Worm (Caenorhabditis elegans): ENCODE data around the gene ptc-1.
A peak's percentile ranks its signal among the peaks of the same experiment; 100 is the strongest.

ptc-1 gene

ce11 chrII:7884898-7885297 is 8.1 kb upstream of the ptc-1 start (continued):
- TF ChIP-seq egl-43 (GFP tag; IDR thresholded peaks at IDR 0.05), result no peak
- TF ChIP-seq Y5F2A.4 (GFP tag; optimal IDR thresholded peaks at IDR 0.05), result no peak
- TF ChIP-seq aha-1 (tag), result peak; percentile 86
- TF ChIP-seq ceh-28 (tag; optimal IDR thresholded peaks at IDR 0.05), result peak; percentile 37

DNA sequence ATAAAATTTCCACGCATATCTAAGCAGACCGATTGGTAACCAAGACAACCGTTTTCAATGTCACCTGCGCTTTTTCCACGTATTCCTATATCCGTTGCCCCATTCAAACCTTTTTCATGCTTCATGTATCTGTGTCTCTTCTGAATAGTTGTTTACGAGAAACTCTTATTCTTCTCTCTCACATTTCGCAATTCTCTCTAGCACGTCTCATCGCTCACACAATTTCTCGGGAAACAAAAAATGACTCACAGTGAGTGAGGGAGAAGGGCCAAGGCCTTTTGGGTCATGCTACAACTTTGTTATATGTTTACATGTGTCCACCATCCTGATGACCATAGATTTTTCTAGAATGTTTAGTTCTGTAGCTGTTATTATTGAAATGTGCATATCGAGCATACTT is 5.7 kb upstream of the ptc-1 start:
- no peak for TF ChIP-seq ctbp-1 (GFP tag; IDR thresholded peaks at IDR 0.05)
- no peak for TF ChIP-seq nhr-10 (tag; optimal IDR thresholded peaks at IDR 0.05)
- TF ChIP-seq F37D6.2 (tag; optimal IDR thresholded peaks at IDR 0.05), result peak; percentile 18
- TF ChIP-seq aly-2 (tag; optimal IDR thresholded peaks at IDR 0.05), result no peak
- no peak for TF ChIP-seq daf-16 (GFP tag; optimal IDR thresholded peaks at IDR 0.05)
- peak; percentile 32 for TF ChIP-seq daf-16 (tag; optimal IDR thresholded peaks at IDR 0.05)
- TF ChIP-seq nhr-28 (tag; optimal IDR thresholded peaks at IDR 0.05), result peak; percentile 1
- peak; percentile 37 for TF ChIP-seq nhr-25 (tag; optimal IDR thresholded peaks at IDR 0.05; ENCODE audit: borderline replicate concordance, insufficient read depth)
- peak; percentile 50 for TF ChIP-seq fkh-10 (GFP tag; optimal IDR thresholded peaks at IDR 0.05)
- TF ChIP-seq hmg-1.1 (GFP tag; IDR thresholded peaks at IDR 0.05), result peak; percentile 54; the same call in 1 of the 2 replicates
- TF ChIP-seq nhr-11 (tag; optimal IDR thresholded peaks at IDR 0.05), result peak; percentile 95
- TF ChIP-seq Y5F2A.4 (GFP tag; optimal IDR thresholded peaks at IDR 0.05), result no peak
- no peak for TF ChIP-seq nhr-48 (tag; optimal IDR thresholded peaks at IDR 0.05)
- no peak for TF ChIP-seq fos-1 (tag; optimal IDR thresholded peaks at IDR 0.05)
- peak; percentile 39 for TF ChIP-seq ces-1 (GFP tag; optimal IDR thresholded peaks at IDR 0.05)
- TF ChIP-seq daf-19 (GFP tag; conservative IDR thresholded peaks at IDR 0.05), result no peak
- TF ChIP-seq pha-4 (GFP tag; IDR thresholded peaks at IDR 0.05), result no peak
- TF ChIP-seq pha-4 (tag; optimal IDR thresholded peaks at IDR 0.05), result no peak
- peak; percentile 41 to 66 for TF ChIP-seq lsy-2 (tag; optimal IDR thresholded peaks at IDR 0.05)
- no peak for TF ChIP-seq ztf-11 (tag; optimal IDR thresholded peaks at IDR 0.05)
- TF ChIP-seq mes-2 (tag; optimal IDR thresholded peaks at IDR 0.05; ENCODE audit: poor library complexity, severe bottlenecking), result peak; percentile 8
- no peak for TF ChIP-seq D1046.2 (GFP tag; IDR thresholded peaks at IDR 0.05)
- no peak for TF ChIP-seq Y75B8A.6 (GFP tag; IDR thresholded peaks at IDR 0.05)
- peak; percentile 63 for TF ChIP-seq rbr-2 (tag; optimal IDR thresholded peaks at IDR 0.05)
- peak; percentile 62 for TF ChIP-seq mep-1 (tag; optimal IDR thresholded peaks at IDR 0.05)
- TF ChIP-seq unc-62 (GFP tag; optimal IDR thresholded peaks at IDR 0.05 in 1 of 2), result no peak
- no peak for TF ChIP-seq unc-62 (tag; optimal IDR thresholded peaks at IDR 0.05)
- TF ChIP-seq dve-1 (tag; optimal IDR thresholded peaks at IDR 0.05; ENCODE audit: insufficient read depth), result peak; percentile 4
- TF ChIP-seq hlh-11 (tag; optimal IDR thresholded peaks at IDR 0.05), result peak; percentile 46
- TF ChIP-seq mdl-1 (tag; optimal IDR thresholded peaks at IDR 0.05), result peak in 1 of 2 experiments; percentile 63
- TF ChIP-seq hlh-30 (tag; optimal IDR thresholded peaks at IDR 0.05; ENCODE audit: insufficient read depth), result peak; percentile 79
- TF ChIP-seq hif-1 (tag; optimal IDR thresholded peaks at IDR 0.05), result peak in 1 of 2 experiments; percentile 31
- TF ChIP-seq zip-11 (GFP tag; IDR thresholded peaks at IDR 0.05), result no peak
- no peak for TF ChIP-seq saeg-2 (GFP tag; IDR thresholded peaks at IDR 0.05)
- TF ChIP-seq T26A8.4 (GFP tag; IDR thresholded peaks at IDR 0.05), result no peak

- TF ChIP-seq lsy-2 (tag; optimal IDR thresholded peaks at IDR 0.05), result peak in 1 of 2 experiments; percentile 17
- peak; percentile 54 for TF ChIP-seq hlh-30 (tag; optimal IDR thresholded peaks at IDR 0.05; ENCODE audit: insufficient read depth)
- TF ChIP-seq daf-16 (GFP tag; optimal IDR thresholded peaks at IDR 0.05), result no peak
- peak; percentile 25 for TF ChIP-seq daf-16 (tag; optimal IDR thresholded peaks at IDR 0.05)
- no peak for TF ChIP-seq ZK337.2 (GFP tag; IDR thresholded peaks at IDR 0.05)
- no peak for TF ChIP-seq ceh-44 (GFP tag; IDR thresholded peaks at IDR 0.05)
- peak; percentile 19 for TF ChIP-seq nhr-77 (tag; optimal IDR thresholded peaks at IDR 0.05)
- TF ChIP-seq aly-2 (tag; optimal IDR thresholded peaks at IDR 0.05), result no peak
- TF ChIP-seq nhr-11 (tag; optimal IDR thresholded peaks at IDR 0.05), result peak; percentile 44
- peak; percentile 45 for TF ChIP-seq dve-1 (tag; optimal IDR thresholded peaks at IDR 0.05; ENCODE audit: insufficient read depth)
- TF ChIP-seq nhr-28 (tag; optimal IDR thresholded peaks at IDR 0.05), result peak; percentile 10
Observed at ce11 chrII:7888759-7889158, 4.3 kb upstream of the ptc-1 start.

Measured in whole organism, L4 larva.